Fruit fly (Drosophila melanogaster) whole organism, embryonic: ENCODE data around the gene MED28.

Source experiments
- CG11398 ChIP-seq: fragments of 200-800 bp; sonication (Bioruptor generic); optimal IDR thresholded peaks from 2 replicates; lab custom pipeline; 2016; ENCODE audit warnings: missing biosample characterization, missing genetic modification characterization
- CG12391 ChIP-seq: fragments of 200-800 bp; sonication (Bioruptor generic); optimal IDR thresholded peaks from 3 replicates; lab custom pipeline; 2018; ENCODE audit warnings: missing biosample characterization, mild to moderate bottlenecking, missing genetic modification characterization, moderate library complexity
- CG15601 ChIP-seq: fragments of 200-800 bp; sonication (Bioruptor generic); optimal IDR thresholded peaks from 3 replicates; lab custom pipeline; 2019; ENCODE audit warnings: missing biosample characterization, mild to moderate bottlenecking, missing genetic modification characterization, moderate library complexity
- CG18619 ChIP-seq: fragments of 200-800 bp; sonication (Bioruptor generic); optimal IDR thresholded peaks from 3 replicates; lab custom pipeline; 2017; ENCODE audit warnings: missing biosample characterization, mild to moderate bottlenecking, missing genetic modification characterization
- CG30431 ChIP-seq: fragments of 200-800 bp; sonication (Bioruptor generic); optimal IDR thresholded peaks from 2 replicates; lab custom pipeline; 2017; ENCODE audit warnings: missing biosample characterization, missing genetic modification characterization
- CG3847 ChIP-seq: fragments of 200-800 bp; sonication (Bioruptor generic); IDR thresholded peaks from 2 replicates; pipeline ENCODE4 v1.3.6; 2022; ENCODE audit warnings: missing biosample characterization, missing genetic modification characterization
- CG5180 ChIP-seq: fragments of 200-800 bp; sonication (Bioruptor generic); optimal IDR thresholded peaks from 3 replicates; lab custom pipeline; 2017; ENCODE audit warnings: missing biosample characterization, missing genetic modification characterization, mild to moderate bottlenecking, moderate library complexity, missing genetic modification reagents
- CG7839 ChIP-seq: fragments of 200-800 bp; sonication (Bioruptor generic); optimal IDR thresholded peaks from 3 replicates; lab custom pipeline; 2018; ENCODE audit warnings: missing biosample characterization, mild to moderate bottlenecking, missing genetic modification characterization, moderate library complexity
- CG9437 ChIP-seq: fragments of 200-800 bp; sonication (Bioruptor generic); optimal IDR thresholded peaks from 2 replicates; lab custom pipeline; 2018; ENCODE audit warnings: missing biosample characterization, mild to moderate bottlenecking, missing genetic modification characterization
- CG9817 ChIP-seq: fragments of 200-800 bp; sonication (Bioruptor generic); optimal IDR thresholded peaks from 2 replicates; lab custom pipeline; 2018; ENCODE audit warnings: missing biosample characterization, mild to moderate bottlenecking, missing genetic modification characterization, moderate library complexity
- CG9932 ChIP-seq: fragments of 200-800 bp; sonication (Bioruptor generic); IDR thresholded peaks from 2 replicates; pipeline ENCODE4 v1.3.6; 2022; ENCODE audit warnings: missing biosample characterization, missing genetic modification characterization
- CoRest ChIP-seq: fragments of 200-800 bp; sonication (Bioruptor generic); optimal IDR thresholded peaks from 3 replicates; lab custom pipeline; 2018; ENCODE audit warnings: missing biosample characterization, mild to moderate bottlenecking, missing genetic modification characterization, moderate library complexity
- D19A ChIP-seq: fragments of 200-800 bp; optimal IDR thresholded peaks from 3 replicates; lab custom pipeline; 2019; ENCODE audit warnings: missing biosample characterization, mild to moderate bottlenecking, missing genetic modification characterization, moderate library complexity
- Drgx ChIP-seq: fragments of 200-800 bp; sonication (Bioruptor generic); IDR thresholded peaks from 2 replicates; pipeline ENCODE4 v1.3.6; 2022; ENCODE audit warnings: missing biosample characterization, missing genetic modification characterization
- E2f2 ChIP-seq: fragments of 200-800 bp; sonication (Bioruptor generic); IDR thresholded peaks from 2 replicates; pipeline ENCODE4 v1.3.6; 2022; ENCODE audit warnings: missing biosample characterization, missing genetic modification characterization
- Gug ChIP-seq: fragments of 200-800 bp; sonication (Bioruptor generic); IDR thresholded peaks from 4 replicates; pipeline ENCODE4 v1.3.6; 2022; ENCODE audit warnings: missing biosample characterization, missing genetic modification characterization
- Hand ChIP-seq: fragments of 200-800 bp; sonication (Bioruptor generic); optimal IDR thresholded peaks from 2 replicates; lab custom pipeline; 2017; ENCODE audit warnings: mild to moderate bottlenecking, missing biosample characterization, missing genetic modification reagents, missing genetic modification characterization
- Lim3 ChIP-seq: fragments of 200-800 bp; sonication (Bioruptor generic); IDR thresholded peaks from 2 replicates; pipeline ENCODE4 v1.3.6; 2022; ENCODE audit warnings: missing biosample characterization, missing genetic modification characterization
- Med ChIP-seq: fragments of 200-800 bp; sonication (Bioruptor generic); peaks from one replicate; lab custom pipeline; 2016; ENCODE audit warnings: missing biosample characterization, missing genetic modification characterization, mild to moderate bottlenecking, inconsistent platforms, moderate library complexity
- NC2β ChIP-seq: fragments of 200-800 bp; sonication (Bioruptor generic); optimal IDR thresholded peaks from 2 replicates; lab custom pipeline; 2016; ENCODE audit warnings: missing biosample characterization, missing genetic modification characterization
- Oli ChIP-seq: fragments of 200-800 bp; sonication (Bioruptor generic); optimal IDR thresholded peaks from 2 replicates; lab custom pipeline; 2018; ENCODE audit warnings: missing biosample characterization, mild to moderate bottlenecking, missing genetic modification characterization, moderate library complexity
- Opbp ChIP-seq: fragments of 200-800 bp; sonication (Bioruptor generic); IDR thresholded peaks from 3 replicates; pipeline ENCODE4 v1.3.6; 2022; ENCODE audit warnings: missing biosample characterization, missing genetic modification characterization; ENCODE audit not compliant: partially characterized antibody
- Pdp1 ChIP-seq, 2 experiments: fragments of 200-800 bp; sonication (Bioruptor generic); optimal IDR thresholded peaks; 3 replicates each; lab custom pipeline; 2016; ENCODE audit warnings: missing biosample characterization in 2 of 2, missing genetic modification characterization in 2 of 2, mild to moderate bottlenecking in 1 of 2, moderate library complexity in 1 of 2
- Side ChIP-seq: fragments of 200-800 bp; sonication (Bioruptor generic); optimal IDR thresholded peaks from 2 replicates; lab custom pipeline; 2016; ENCODE audit warnings: missing biosample characterization, missing genetic modification characterization
- Sox102F ChIP-seq: fragments of 200-800 bp; sonication (Bioruptor generic); optimal IDR thresholded peaks from 2 replicates; lab custom pipeline; 2018; ENCODE audit warnings: missing biosample characterization, mild to moderate bottlenecking, missing genetic modification characterization, moderate library complexity
- Sry-δ ChIP-seq: fragments of 200-800 bp; sonication (Bioruptor generic); optimal IDR thresholded peaks from 2 replicates; lab custom pipeline; 2016; ENCODE audit warnings: missing biosample characterization, missing genetic modification characterization
- Vsx1 ChIP-seq: fragments of 200-800 bp; sonication (Bioruptor generic); optimal IDR thresholded peaks from 2 replicates; lab custom pipeline; 2017; ENCODE audit warnings: missing biosample characterization, mild to moderate bottlenecking, missing genetic modification characterization, missing genetic modification reagents
- bbx ChIP-seq: fragments of 200-800 bp; sonication (Bioruptor generic); IDR thresholded peaks from 2 replicates; pipeline ENCODE4 v1.3.6; 2022; ENCODE audit warnings: missing biosample characterization, missing genetic modification characterization; ENCODE audit not compliant: partially characterized antibody
- bsh ChIP-seq, 2 experiments: fragments of 200-800 bp; sonication (Bioruptor generic); optimal IDR thresholded peaks; 2 replicates each; lab custom pipeline; 2017 to 2018; ENCODE audit warnings: mild to moderate bottlenecking in 2 of 2, missing biosample characterization in 2 of 2, missing genetic modification characterization in 2 of 2, moderate library complexity in 1 of 2
- cad ChIP-seq: fragments of >200 bp; optimal IDR thresholded peaks from 2 replicates; lab custom pipeline; 2017; ENCODE audit warnings: missing biosample characterization, missing genetic modification characterization
- cg ChIP-seq: fragments of 200-800 bp; sonication (Bioruptor generic); optimal IDR thresholded peaks from 3 replicates; lab custom pipeline; 2019; ENCODE audit warnings: missing biosample characterization, mild to moderate bottlenecking, missing genetic modification characterization, moderate library complexity
- dpn ChIP-seq, 2 experiments: fragments of 200-800 bp; sonication (Bioruptor generic); optimal IDR thresholded peaks; 3 replicates each; lab custom pipeline; 2016; ENCODE audit warnings: missing biosample characterization in 2 of 2, missing genetic modification characterization in 2 of 2
- ewg ChIP-seq: fragments of 200-800 bp; sonication (Bioruptor generic); optimal IDR thresholded peaks from 3 replicates; lab custom pipeline; 2017; ENCODE audit warnings: mild to moderate bottlenecking, missing biosample characterization, missing genetic modification reagents, missing genetic modification characterization
- fd96Cb ChIP-seq: fragments of 200-800 bp; sonication (Bioruptor generic); optimal IDR thresholded peaks from 2 replicates; lab custom pipeline; 2018; ENCODE audit warnings: missing biosample characterization, mild to moderate bottlenecking, missing genetic modification characterization, moderate library complexity
- gro ChIP-seq: fragments of 200-800 bp; sonication (Bioruptor generic); optimal IDR thresholded peaks from 2 replicates; lab custom pipeline; 2016; ENCODE audit warnings: missing biosample characterization, missing genetic modification characterization
- hb ChIP-seq: fragments of 200-800 bp; sonication (Bioruptor generic); IDR thresholded peaks from 3 replicates; pipeline ENCODE4 v1.3.6; 2022; ENCODE audit warnings: missing biosample characterization, missing genetic modification characterization; ENCODE audit not compliant: partially characterized antibody
- kah ChIP-seq: fragments of 200-800 bp; sonication (Bioruptor generic); optimal IDR thresholded peaks from 2 replicates; lab custom pipeline; 2018; ENCODE audit warnings: missing biosample characterization, mild to moderate bottlenecking, missing genetic modification characterization
- lbe ChIP-seq: fragments of 200-800 bp; sonication (Bioruptor generic); optimal IDR thresholded peaks from 2 replicates; lab custom pipeline; 2016; ENCODE audit warnings: missing biosample characterization, mild to moderate bottlenecking, missing genetic modification characterization
- lmd ChIP-seq: fragments of 200-800 bp; sonication (Bioruptor generic); IDR thresholded peaks from 2 replicates; pipeline ENCODE4 v1.3.6; 2022; ENCODE audit warnings: missing biosample characterization, missing genetic modification characterization
- prd ChIP-seq, 3 experiments: fragments of >200 bp in 2 of 3; fragments of 200-800 bp in 1 of 3; sonication (Bioruptor generic) in 1 of 3; optimal IDR thresholded peaks in 2 of 3; IDR thresholded peaks in 1 of 3; 2 replicates in 2 of 3; 3 replicates in 1 of 3; pipeline versions ENCODE4 v1.3.6 to Lab custom; 2017 to 2022; ENCODE audit warnings: missing biosample characterization in 1 of 3, missing genetic modification characterization in 1 of 3
- sens ChIP-seq: fragments of 200-800 bp; sonication (Bioruptor generic); peaks from one replicate; lab custom pipeline; 2016; ENCODE audit warnings: missing biosample characterization, missing genetic modification characterization
- tna ChIP-seq: fragments of 200-800 bp; sonication (Bioruptor generic); IDR thresholded peaks from 2 replicates; pipeline ENCODE4 v1.3.6; 2022; ENCODE audit warnings: missing biosample characterization, missing genetic modification characterization; ENCODE audit not compliant: partially characterized antibody
- ttk ChIP-seq: fragments of 200-800 bp; sonication (Bioruptor generic); IDR thresholded peaks from 2 replicates; pipeline ENCODE4 v2.1.2; 2022; ENCODE audit warnings: missing biosample characterization, missing genetic modification characterization

The MED28 gene

DNA sequence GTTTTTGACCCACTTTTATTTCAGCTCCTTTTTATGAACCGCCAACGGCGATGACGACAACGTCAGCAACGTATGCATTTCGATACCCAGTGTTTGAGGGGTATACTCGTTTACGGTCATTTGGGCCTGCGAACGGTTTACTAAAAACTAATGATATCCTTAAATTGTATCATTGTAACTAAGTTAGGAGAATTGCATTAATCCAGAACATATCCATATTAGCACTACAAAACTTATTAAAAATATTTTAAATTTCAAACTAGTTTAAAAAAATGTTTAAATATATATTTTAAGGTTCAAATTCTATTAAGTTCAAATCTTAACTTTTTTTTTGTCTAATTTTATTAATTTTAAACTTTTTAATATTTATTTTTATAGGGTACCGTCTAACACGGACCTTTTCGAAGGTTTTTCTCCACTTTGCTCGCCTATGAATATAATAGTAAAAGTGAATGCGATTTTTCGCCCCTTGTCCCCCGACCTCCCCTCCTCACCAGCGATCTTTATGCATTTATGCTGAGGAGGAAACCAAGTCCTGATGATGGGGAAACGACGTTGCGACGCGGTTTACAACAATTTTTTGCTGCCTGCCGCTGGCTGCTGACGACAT lies 17.5 kb upstream of the MED28 start (continued):
- peak; percentile 31 for TF ChIP-seq fd96Cb
- TF ChIP-seq CoRest (tag; lab: Kevin White, UChicago): no peak
- TF ChIP-seq CG12391 (tag; lab: Kevin White, UChicago): peak; percentile 14
- TF ChIP-seq Sox102F (GFP tag; lab: Kevin White, UChicago): peak; percentile 46
- TF ChIP-seq sens (GFP tag; lab: Kevin White, UChicago): peak; percentile 80
- peak; percentile 10 for TF ChIP-seq Oli (tag; lab: Kevin White, UChicago)
- no peak for TF ChIP-seq prd (optimal IDR thresholded peaks at IDR 0.05; lab: Kevin White, UChicago)
- TF ChIP-seq prd (GFP tag; IDR thresholded peaks at IDR 0.05; lab: Robert Waterston, UW): 0 out of 3 replicates have a peak, but pooled peaks have one; percentile 15
- TF ChIP-seq CG7839 (tag; lab: Kevin White, UChicago): peak; percentile 30

DNA sequence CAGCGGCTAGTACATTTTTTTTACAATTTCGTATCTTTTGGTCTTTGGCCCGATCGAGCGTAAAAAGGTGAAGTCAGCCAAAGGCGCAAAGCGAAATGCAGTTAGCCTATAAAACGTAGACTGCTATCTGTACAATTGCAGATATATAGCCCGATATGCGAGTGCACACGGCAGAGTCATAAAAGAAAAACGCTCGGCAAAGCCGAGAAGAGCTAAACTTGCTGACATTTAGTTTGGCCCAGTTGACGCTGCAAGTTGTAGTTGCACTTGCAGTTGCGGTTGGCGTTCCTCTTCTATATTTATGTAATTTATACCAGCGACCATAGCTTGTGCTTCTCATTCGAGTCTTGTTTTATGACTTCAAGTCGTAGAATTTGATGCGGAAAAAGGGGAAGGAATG lies 16.2 kb upstream of the MED28 start:
- TF ChIP-seq Hand (GFP tag; lab: Kevin White, UChicago) (no peak), Med (GFP tag; lab: Kevin White, UChicago) (peak; percentile 17), Opbp (no peak), bbx (GFP tag; lab: Robert Waterston, UW) (0 out of 2 replicates have a peak, but pooled peaks have one; percentile 21)

DNA sequence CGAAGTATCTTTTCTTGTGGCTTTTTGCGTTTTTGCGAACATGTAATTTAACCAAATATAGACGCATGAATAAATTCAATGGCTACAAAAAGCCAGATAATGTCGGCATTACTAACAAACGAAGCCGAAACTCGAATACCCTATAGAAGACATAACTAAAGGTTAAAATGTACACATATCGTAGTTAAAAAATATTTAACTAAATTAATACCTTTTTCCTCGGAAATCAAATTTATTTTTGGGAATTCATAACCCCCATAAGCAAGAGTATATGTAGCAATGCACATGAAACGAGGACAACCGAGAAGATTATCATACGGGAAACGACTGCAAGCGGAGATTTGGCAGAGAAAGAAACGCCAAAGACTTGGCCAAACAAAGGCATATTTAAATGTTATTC lies 15.1 kb upstream of the MED28 start:
- no peak for TF ChIP-seq gro (GFP tag; lab: Kevin White, UChicago)
- TF ChIP-seq lbe: peak; percentile 18
- TF ChIP-seq Drgx (GFP tag; lab: Robert Waterston, UW): peak; percentile 60
- peak; percentile 54 for TF ChIP-seq D19A (tag; lab: Kevin White, UChicago)
- TF ChIP-seq kah: no peak
- no peak for TF ChIP-seq CG18619 (GFP tag; lab: Kevin White, UChicago)
- no peak for TF ChIP-seq CG30431
- TF ChIP-seq CG9932 (GFP tag; lab: Robert Waterston, UW): no peak
- TF ChIP-seq bsh (GFP tag; optimal IDR thresholded peaks at IDR 0.05; lab: Kevin White, UChicago): peak in 1 of 2 experiments; percentile 26
- TF ChIP-seq dpn (GFP tag; optimal IDR thresholded peaks at IDR 0.05; lab: Kevin White, UChicago): no peak

DNA sequence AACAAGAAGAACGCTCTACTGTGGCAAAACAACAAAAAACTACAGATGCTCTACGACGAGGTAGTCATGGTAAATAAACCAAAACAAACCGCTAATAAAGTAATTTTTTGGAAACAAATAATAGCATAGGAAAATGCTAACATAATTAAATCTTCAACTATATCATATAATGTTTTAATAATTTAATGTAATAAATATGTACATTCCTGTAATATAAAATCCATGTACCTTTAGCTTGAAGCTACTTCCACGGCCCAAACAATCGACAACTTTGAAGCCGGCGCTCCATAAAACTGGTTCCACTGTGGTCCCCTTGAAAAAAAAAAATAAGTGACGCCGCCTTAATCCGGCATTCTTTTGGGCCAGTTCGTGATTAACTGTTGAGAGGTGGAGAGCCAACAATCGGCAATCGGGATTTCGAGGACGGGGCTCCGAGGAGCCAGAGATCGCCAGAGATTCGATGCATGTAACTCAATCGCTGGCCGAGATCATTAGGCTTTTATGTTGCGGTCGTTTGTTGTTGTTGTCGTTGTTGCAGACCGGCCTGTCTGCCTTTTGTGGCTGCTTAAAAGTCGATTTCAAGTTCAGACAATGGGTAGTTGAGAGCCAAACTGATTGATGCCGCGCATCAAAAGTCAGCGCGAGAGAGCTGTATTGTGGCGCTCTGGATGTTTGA lies 14.0 kb upstream of the MED28 start:
- no peak for TF ChIP-seq Side
- TF ChIP-seq CG11398 (GFP tag; lab: Kevin White, UChicago): no peak
- TF ChIP-seq CG3847: peak; percentile 33; the same call in 1 of the 2 replicates
- TF ChIP-seq ttk: no peak
- TF ChIP-seq Pdp1 (GFP tag; optimal IDR thresholded peaks at IDR 0.05; lab: Kevin White, UChicago): no peak
- no peak for TF ChIP-seq hb (GFP tag; lab: Robert Waterston, UW)
- no peak for TF ChIP-seq lmd (GFP tag; lab: Robert Waterston, UW)
- peak; percentile 53; the same call in 3 of the 4 replicates for TF ChIP-seq Gug (GFP tag; lab: Robert Waterston, UW)
- no peak for TF ChIP-seq ewg (GFP tag; lab: Kevin White, UChicago)
- peak; percentile 15 for TF ChIP-seq CG15601
- TF ChIP-seq E2f2 (GFP tag; lab: Robert Waterston, UW): peak; percentile 45
- no peak for TF ChIP-seq tna (GFP tag; lab: Robert Waterston, UW)
- peak; percentile 11 for TF ChIP-seq CG9817 (tag; lab: Kevin White, UChicago)
- no peak for TF ChIP-seq CG9437 (GFP tag; lab: Kevin White, UChicago)
- TF ChIP-seq CG5180 (GFP tag; lab: Kevin White, UChicago): no peak
- TF ChIP-seq Lim3 (GFP tag; lab: Robert Waterston, UW): no peak
- TF ChIP-seq NC2β (GFP tag; lab: Kevin White, UChicago): no peak
- no peak for TF ChIP-seq Vsx1 (GFP tag; lab: Kevin White, UChicago)
- TF ChIP-seq cg (GFP tag; lab: Kevin White, UChicago): no peak
- TF ChIP-seq cad: no peak
- TF ChIP-seq CG18619 (GFP tag; lab: Kevin White, UChicago): peak; percentile 2
- TF ChIP-seq Sry-δ: no peak
